Worm (Caenorhabditis elegans): ENCODE data around the gene R166.3.

Gene R166.3

ce11 chrII:10551985-10552736 is 13.0 kb upstream of the R166.3 start:
- TF ChIP-seq zip-8 (tag; optimal IDR thresholded peaks at IDR 0.05) (no peak), ces-1 (GFP tag; optimal IDR thresholded peaks at IDR 0.05) (peak; percentile 75), nhr-237 (tag; optimal IDR thresholded peaks at IDR 0.05) (peak; percentile 73), snpc-4 (tag; optimal IDR thresholded peaks at IDR 0.05) (no peak), nhr-12 (tag; optimal IDR thresholded peaks at IDR 0.05) (no peak), ztf-11 (tag; optimal IDR thresholded peaks at IDR 0.05) (no peak), ceh-39 (tag; optimal IDR thresholded peaks at IDR 0.05) (no peak), unc-39 (tag; optimal IDR thresholded peaks at IDR 0.05) (no peak), nhr-28 (tag; optimal IDR thresholded peaks at IDR 0.05) (no peak), mls-2 (tag; optimal IDR thresholded peaks at IDR 0.05) (peak; percentile 9), blmp-1 (tag; optimal IDR thresholded peaks at IDR 0.05) (peak; percentile 34), mep-1 (tag; optimal IDR thresholded peaks at IDR 0.05) (peak; percentile 59), M03D4.4 (tag; optimal IDR thresholded peaks at IDR 0.05) (no peak), nhr-2 (tag; optimal IDR thresholded peaks at IDR 0.05) (peak; percentile 34), flh-1 (GFP tag; optimal IDR thresholded peaks at IDR 0.05) (no peak), unc-62 (GFP tag; optimal IDR thresholded peaks at IDR 0.05) (peak; percentile 32), elt-1 (tag; optimal IDR thresholded peaks at IDR 0.05; ENCODE audit: borderline replicate concordance, insufficient read depth) (peak; percentile 44), lsy-2 (tag; optimal IDR thresholded peaks at IDR 0.05) (peak; percentile 21), hlh-1 (tag; optimal IDR thresholded peaks at IDR 0.05) (peak; percentile 49), unc-120 (tag; optimal IDR thresholded peaks at IDR 0.05; ENCODE audit: poor library complexity, severe bottlenecking) (peak; percentile 71), pha-4 (tag; optimal IDR thresholded peaks at IDR 0.05) (peak; percentile 23), ham-2 (GFP tag; optimal IDR thresholded peaks at IDR 0.05) (peak; percentile 41), nhr-76 (tag; optimal IDR thresholded peaks at IDR 0.05) (no peak)

- TF ChIP-seq ceh-83 (GFP tag; optimal IDR thresholded peaks at IDR 0.05) (no peak), nhr-2 (tag; optimal IDR thresholded peaks at IDR 0.05) (no peak), ztf-11 (tag; optimal IDR thresholded peaks at IDR 0.05) (no peak)
Measured at ce11 chrII:10550872-10551647, 11.9 kb upstream of the R166.3 start.

ce11 chrII:10550173-10550572 is 11.0 kb upstream of the R166.3 start:
- TF ChIP-seq ces-1 (GFP tag; optimal IDR thresholded peaks at IDR 0.05) (peak; percentile 13), ceh-83 (GFP tag; optimal IDR thresholded peaks at IDR 0.05) (no peak)

ce11 chrII:10548778-10549671 is 9.9 kb upstream of the R166.3 start:
- TF ChIP-seq ceh-39 (tag; optimal IDR thresholded peaks at IDR 0.05) = peak; percentile 10
- TF ChIP-seq nhr-237 (tag; optimal IDR thresholded peaks at IDR 0.05) = peak; percentile 55
- peak; percentile 28 for TF ChIP-seq mls-2 (tag; optimal IDR thresholded peaks at IDR 0.05)
- no peak for TF ChIP-seq mab-5 (tag; optimal IDR thresholded peaks at IDR 0.05)
- no peak for TF ChIP-seq nhr-28 (tag; optimal IDR thresholded peaks at IDR 0.05)
- no peak for TF ChIP-seq nhr-76 (tag; optimal IDR thresholded peaks at IDR 0.05)
- TF ChIP-seq nhr-2 (tag; optimal IDR thresholded peaks at IDR 0.05) = peak; percentile 99
- TF ChIP-seq elt-3 (tag; optimal IDR thresholded peaks at IDR 0.05) = no peak
- TF ChIP-seq pha-4 (tag; optimal IDR thresholded peaks at IDR 0.05) = peak; percentile 85
- peak; percentile 70 for TF ChIP-seq ces-1 (GFP tag; optimal IDR thresholded peaks at IDR 0.05)
- no peak for TF ChIP-seq hlh-1 (tag; optimal IDR thresholded peaks at IDR 0.05)
- peak; percentile 68 for TF ChIP-seq sptf-1 (tag; optimal IDR thresholded peaks at IDR 0.05)
- TF ChIP-seq unc-120 (tag; optimal IDR thresholded peaks at IDR 0.05; ENCODE audit: poor library complexity, severe bottlenecking) = peak; percentile 71
- peak; percentile 11 for TF ChIP-seq drap-1 (GFP tag; optimal IDR thresholded peaks at IDR 0.05)
- no peak for TF ChIP-seq sem-2 (GFP tag; optimal IDR thresholded peaks at IDR 0.05)
- TF ChIP-seq lin-32 (GFP tag; optimal IDR thresholded peaks at IDR 0.05) = peak; percentile 32
- peak; percentile 68 for TF ChIP-seq ztf-11 (tag; optimal IDR thresholded peaks at IDR 0.05)
- peak; percentile 65 for TF ChIP-seq unc-62 (GFP tag; optimal IDR thresholded peaks at IDR 0.05)
- TF ChIP-seq flh-1 (GFP tag; optimal IDR thresholded peaks at IDR 0.05) = peak; percentile 22
- TF ChIP-seq elt-1 (tag; optimal IDR thresholded peaks at IDR 0.05; ENCODE audit: borderline replicate concordance, insufficient read depth) = no peak
- peak; percentile 30 for TF ChIP-seq lsy-2 (tag; optimal IDR thresholded peaks at IDR 0.05)
- peak; percentile 63 for TF ChIP-seq cnd-1 (tag; optimal IDR thresholded peaks at IDR 0.05)
- no peak for TF ChIP-seq ceh-43 (GFP tag; optimal IDR thresholded peaks at IDR 0.05)
- peak; percentile 57 for TF ChIP-seq mep-1 (tag; optimal IDR thresholded peaks at IDR 0.05)
- TF ChIP-seq ham-2 (GFP tag; optimal IDR thresholded peaks at IDR 0.05) = peak; percentile 74
- TF ChIP-seq lin-13 (tag; optimal IDR thresholded peaks at IDR 0.05) = peak; percentile 67
- peak; percentile 42 for TF ChIP-seq nhr-12 (tag; optimal IDR thresholded peaks at IDR 0.05)
